Fruit fly (Drosophila melanogaster) whole organism, embryonic: ENCODE data around the gene alpha-Man-IIb.
A peak's percentile ranks its signal among the peaks of the same experiment; 100 is the strongest.

Experiments used
- B-H1 ChIP-seq: fragments of 200-800 bp; sonication (Bioruptor generic); IDR thresholded peaks from 3 replicates; pipeline ENCODE4 v1.3.6; 2022; ENCODE audit warnings: missing biosample characterization, missing genetic modification characterization
- CG10274 ChIP-seq: fragments of 200-800 bp; sonication (Bioruptor generic); optimal IDR thresholded peaks from 3 replicates; lab custom pipeline; 2017; ENCODE audit warnings: missing biosample characterization, mild to moderate bottlenecking, missing genetic modification characterization
- CG11247 ChIP-seq: fragments of 200-800 bp; sonication (Bioruptor generic); IDR thresholded peaks from 2 replicates; pipeline ENCODE4 v1.3.6; 2022; ENCODE audit warnings: missing biosample characterization, missing genetic modification characterization
- CG12769 ChIP-seq: fragments of 200-800 bp; sonication (Bioruptor generic); optimal IDR thresholded peaks from 2 replicates; lab custom pipeline; 2019; ENCODE audit warnings: missing biosample characterization, mild to moderate bottlenecking, missing genetic modification characterization, moderate library complexity
- CG14441 ChIP-seq: fragments of 200-800 bp; sonication (Bioruptor generic); IDR thresholded peaks from 2 replicates; pipeline ENCODE4 v1.3.6; 2022; ENCODE audit warnings: missing biosample characterization, missing genetic modification characterization
- CG14710 ChIP-seq: fragments of 200-800 bp; sonication (Bioruptor generic); optimal IDR thresholded peaks from 3 replicates; lab custom pipeline; 2019; ENCODE audit warnings: missing biosample characterization, mild to moderate bottlenecking, missing genetic modification characterization, moderate library complexity
- CG14965 ChIP-seq: fragments of 200-800 bp; sonication (Bioruptor generic); optimal IDR thresholded peaks from 2 replicates; lab custom pipeline; 2016; ENCODE audit warnings: missing biosample characterization, missing genetic modification characterization, borderline replicate concordance
- CG15696 ChIP-seq: fragments of 200-800 bp; sonication (Bioruptor generic); optimal IDR thresholded peaks from 2 replicates; lab custom pipeline; 2019; ENCODE audit warnings: missing biosample characterization, mild to moderate bottlenecking, missing genetic modification characterization, moderate library complexity
- CG1603 ChIP-seq: fragments of 200-800 bp; sonication (Bioruptor generic); optimal IDR thresholded peaks from 2 replicates; lab custom pipeline; 2019; ENCODE audit warnings: missing biosample characterization, mild to moderate bottlenecking, missing genetic modification characterization, moderate library complexity
- CG16813 ChIP-seq: fragments of 200-800 bp; sonication (Bioruptor generic); IDR thresholded peaks from 3 replicates; pipeline ENCODE4 v1.3.6; 2022; ENCODE audit warnings: missing biosample characterization, missing genetic modification characterization; ENCODE audit not compliant: partially characterized antibody
- CG17186 ChIP-seq: fragments of 200-800 bp; sonication (Bioruptor generic); optimal IDR thresholded peaks from 3 replicates; lab custom pipeline; 2017; ENCODE audit warnings: missing biosample characterization, missing genetic modification reagents, missing genetic modification characterization
- CG1792 ChIP-seq: fragments of 200-800 bp; sonication (Bioruptor generic); optimal IDR thresholded peaks from 2 replicates; lab custom pipeline; 2016; ENCODE audit warnings: missing biosample characterization, missing genetic modification characterization
- CG2712 ChIP-seq: fragments of 200-800 bp; optimal IDR thresholded peaks from 3 replicates; lab custom pipeline; 2019; ENCODE audit warnings: missing biosample characterization, mild to moderate bottlenecking, missing genetic modification characterization, moderate library complexity
- CG32772 ChIP-seq: fragments of 200-800 bp; sonication (Bioruptor generic); IDR thresholded peaks from 2 replicates; pipeline ENCODE4 v1.3.6; 2022; ENCODE audit warnings: missing biosample characterization, missing genetic modification characterization
- CG3726 ChIP-seq: fragments of 200-800 bp; sonication (Bioruptor generic); IDR thresholded peaks from 3 replicates; pipeline ENCODE4, ENCODE4 v1.3.6; 2022; ENCODE audit warnings: missing biosample characterization, missing genetic modification characterization
- CG6683 ChIP-seq: fragments of 200-800 bp; sonication (Bioruptor generic); optimal IDR thresholded peaks from 2 replicates; lab custom pipeline; 2017; ENCODE audit warnings: missing biosample characterization, mild to moderate bottlenecking, missing genetic modification characterization, missing genetic modification reagents
- CG8924 ChIP-seq: fragments of 200-800 bp; optimal IDR thresholded peaks from 3 replicates; lab custom pipeline; 2019; ENCODE audit warnings: missing biosample characterization, mild to moderate bottlenecking, missing genetic modification characterization, moderate library complexity
- CG9215 ChIP-seq: fragments of 200-800 bp; sonication (Bioruptor generic); IDR thresholded peaks from 2 replicates; pipeline ENCODE4 v1.3.6; 2022; ENCODE audit warnings: missing biosample characterization, missing genetic modification characterization
- CG9817 ChIP-seq: fragments of 200-800 bp; sonication (Bioruptor generic); optimal IDR thresholded peaks from 2 replicates; lab custom pipeline; 2018; ENCODE audit warnings: missing biosample characterization, mild to moderate bottlenecking, missing genetic modification characterization, moderate library complexity
- CHES-1-like ChIP-seq: fragments of 200-800 bp; sonication (Bioruptor generic); optimal IDR thresholded peaks from 2 replicates; lab custom pipeline; 2016; ENCODE audit warnings: missing biosample characterization, missing genetic modification characterization
- CoRest ChIP-seq: fragments of 200-800 bp; sonication (Bioruptor generic); optimal IDR thresholded peaks from 3 replicates; lab custom pipeline; 2018; ENCODE audit warnings: missing biosample characterization, mild to moderate bottlenecking, missing genetic modification characterization, moderate library complexity
- Dip3 ChIP-seq: fragments of 200-800 bp; sonication (Bioruptor generic); optimal IDR thresholded peaks from 3 replicates; lab custom pipeline; 2016; ENCODE audit warnings: missing biosample characterization, missing genetic modification characterization
- Fer2 ChIP-seq: fragments of 200-800 bp; sonication (Bioruptor generic); optimal IDR thresholded peaks from 2 replicates; lab custom pipeline; 2018; ENCODE audit warnings: missing biosample characterization, mild to moderate bottlenecking, missing genetic modification characterization, moderate library complexity
- Gsc ChIP-seq: fragments of 200-800 bp; sonication (Bioruptor generic); IDR thresholded peaks from 2 replicates; pipeline ENCODE4 v1.3.6; 2022; ENCODE audit warnings: missing biosample characterization, missing genetic modification characterization
- H15 ChIP-seq: fragments of 200-800 bp; sonication (Bioruptor generic); IDR thresholded peaks from 3 replicates; pipeline ENCODE4 v1.3.6; 2022; ENCODE audit warnings: missing biosample characterization, missing genetic modification characterization
- HLH3B ChIP-seq: fragments of 200-800 bp; sonication (Bioruptor generic); IDR thresholded peaks from 2 replicates; pipeline ENCODE4 v1.3.6; 2022; ENCODE audit warnings: missing biosample characterization, missing genetic modification characterization
- Mrtf ChIP-seq: fragments of 200-800 bp; sonication (Bioruptor generic); IDR thresholded peaks from 3 replicates; pipeline ENCODE4 v1.3.6; 2022; ENCODE audit warnings: missing biosample characterization, missing genetic modification characterization
- Opbp ChIP-seq: fragments of 200-800 bp; sonication (Bioruptor generic); IDR thresholded peaks from 3 replicates; pipeline ENCODE4 v1.3.6; 2022; ENCODE audit warnings: missing biosample characterization, missing genetic modification characterization; ENCODE audit not compliant: partially characterized antibody
- Pdp1 ChIP-seq, 2 experiments: fragments of 200-800 bp; sonication (Bioruptor generic); optimal IDR thresholded peaks; 3 replicates each; lab custom pipeline; 2016; ENCODE audit warnings: missing biosample characterization in 2 of 2, missing genetic modification characterization in 2 of 2, mild to moderate bottlenecking in 1 of 2, moderate library complexity in 1 of 2
- Sry-β ChIP-seq: fragments of 200-800 bp; sonication (Bioruptor generic); optimal IDR thresholded peaks from 2 replicates; lab custom pipeline; 2018; ENCODE audit warnings: missing biosample characterization, mild to moderate bottlenecking, missing genetic modification characterization, moderate library complexity
- Ssrp ChIP-seq: fragments of 200-800 bp; sonication (Bioruptor generic); optimal IDR thresholded peaks from 2 replicates; lab custom pipeline; 2018; ENCODE audit warnings: missing biosample characterization, mild to moderate bottlenecking, missing genetic modification characterization, moderate library complexity
- Trl ChIP-seq, 3 experiments: fragments of >200 bp in 2 of 3; fragments of 200-800 bp in 1 of 3; sonication (Bioruptor generic) in 1 of 3; optimal IDR thresholded peaks; 2 replicates in 1 of 3; 3 replicates in 2 of 3; lab custom pipeline; 2016 to 2017; ENCODE audit warnings: missing biosample characterization in 1 of 3, missing genetic modification characterization in 1 of 3
- Usf ChIP-seq: fragments of 200-800 bp; sonication (Bioruptor generic); optimal IDR thresholded peaks from 2 replicates; lab custom pipeline; 2017; ENCODE audit warnings: missing genotype, missing biosample characterization, missing genetic modification characterization
- ab ChIP-seq: fragments of 200-800 bp; sonication (Bioruptor generic); optimal IDR thresholded peaks from 2 replicates; lab custom pipeline; 2016; ENCODE audit warnings: missing biosample characterization, missing genetic modification characterization
- btn ChIP-seq: fragments of 200-800 bp; sonication (Bioruptor generic); optimal IDR thresholded peaks from 2 replicates; lab custom pipeline; 2016; ENCODE audit warnings: missing biosample characterization, missing genetic modification characterization
- dan ChIP-seq: fragments of 200-800 bp; sonication (Bioruptor generic); IDR thresholded peaks from 2 replicates; pipeline ENCODE4 v1.3.6; 2022; ENCODE audit warnings: missing biosample characterization, missing genetic modification characterization
- dmrt11E ChIP-seq: fragments of 200-800 bp; sonication (Bioruptor generic); optimal IDR thresholded peaks from 3 replicates; lab custom pipeline; 2018; ENCODE audit warnings: missing biosample characterization, mild to moderate bottlenecking, missing genetic modification characterization, moderate library complexity
- fd96Cb ChIP-seq: fragments of 200-800 bp; sonication (Bioruptor generic); optimal IDR thresholded peaks from 2 replicates; lab custom pipeline; 2018; ENCODE audit warnings: missing biosample characterization, mild to moderate bottlenecking, missing genetic modification characterization, moderate library complexity
- hth ChIP-seq: fragments of >200 bp; optimal IDR thresholded peaks from 2 replicates; lab custom pipeline; 2017; ENCODE audit warnings: inconsistent platforms
- insv ChIP-seq, 2 experiments: fragments of 200-800 bp; sonication (Bioruptor generic); optimal IDR thresholded peaks; 3 replicates each; lab custom pipeline; 2016 to 2018; ENCODE audit warnings: missing biosample characterization in 2 of 2, missing genetic modification characterization in 2 of 2
- onecut ChIP-seq: fragments of 200-800 bp; sonication (Bioruptor generic); IDR thresholded peaks from 2 replicates; pipeline ENCODE4 v1.3.6; 2022; ENCODE audit warnings: missing biosample characterization, missing genetic modification characterization
- otp ChIP-seq: fragments of 200-800 bp; sonication (Bioruptor generic); IDR thresholded peaks from 3 replicates; pipeline ENCODE4, ENCODE4 v1.3.6; 2022; ENCODE audit warnings: missing biosample characterization, missing genetic modification characterization
- row ChIP-seq: fragments of 200-800 bp; sonication (Bioruptor generic); IDR thresholded peaks from 3 replicates; pipeline ENCODE4 v1.3.6; 2022; ENCODE audit warnings: missing biosample characterization, missing genetic modification characterization
- sim ChIP-seq: fragments of 200-800 bp; sonication (Bioruptor generic); IDR thresholded peaks from 2 replicates; pipeline ENCODE4 v1.3.6; 2022; ENCODE audit warnings: missing biosample characterization, missing genetic modification characterization
- slp2 ChIP-seq: fragments of 200-800 bp; sonication (Bioruptor generic); optimal IDR thresholded peaks from 2 replicates; lab custom pipeline; 2016; ENCODE audit warnings: missing biosample characterization, missing genetic modification characterization
- sob ChIP-seq: fragments of 200-800 bp; sonication (Bioruptor generic); IDR thresholded peaks from 2 replicates; pipeline ENCODE4 v1.3.6; 2022; ENCODE audit warnings: missing biosample characterization, missing genetic modification characterization
- tap ChIP-seq: fragments of 200-800 bp; optimal IDR thresholded peaks from 3 replicates; lab custom pipeline; 2019; ENCODE audit warnings: missing biosample characterization, mild to moderate bottlenecking, missing genetic modification characterization, moderate library complexity
- unpg ChIP-seq: fragments of 200-800 bp; sonication (Bioruptor generic); optimal IDR thresholded peaks from 3 replicates; lab custom pipeline; 2018; ENCODE audit warnings: missing biosample characterization, mild to moderate bottlenecking, missing genetic modification characterization, moderate library complexity
- vnd ChIP-seq: fragments of 200-800 bp; sonication (Bioruptor generic); IDR thresholded peaks from 3 replicates; pipeline ENCODE4 v1.3.6; 2022; ENCODE audit warnings: missing biosample characterization, missing genetic modification characterization; ENCODE audit not compliant: partially characterized antibody
- wdn ChIP-seq: fragments of 200-800 bp; sonication (Bioruptor generic); IDR thresholded peaks from 2 replicates; pipeline ENCODE4 v1.3.6; 2022; ENCODE audit warnings: missing biosample characterization, missing genetic modification characterization
- wor ChIP-seq: fragments of 200-800 bp; sonication (Bioruptor generic); IDR thresholded peaks from 2 replicates; pipeline ENCODE4 v1.3.6; 2022; ENCODE audit warnings: missing biosample characterization, missing genetic modification characterization

alpha-Man-IIb gene

dm6 chr3R:15816276-15816675 is 12.2 kb downstream of the alpha-Man-IIb start (continued):
- TF ChIP-seq slp2 = no peak
- peak; percentile 21; the same call in 1 of the 2 replicates for TF ChIP-seq dan (GFP tag; lab: Robert Waterston, UW)
- TF ChIP-seq fd96Cb (tag; lab: Kevin White, UChicago) = peak; percentile 9
- TF ChIP-seq ab (GFP tag; lab: Kevin White, UChicago) = no peak
- TF ChIP-seq btn = no peak
- TF ChIP-seq Opbp = no peak
- TF ChIP-seq CG17186 (GFP tag; lab: Kevin White, UChicago) = no peak
- TF ChIP-seq CG12769 = no peak
- TF ChIP-seq CG3726 = no peak
- TF ChIP-seq Pdp1 (GFP tag; optimal IDR thresholded peaks at IDR 0.05; lab: Kevin White, UChicago) = peak in 1 of 2 experiments; percentile 2
- TF ChIP-seq CoRest (tag; lab: Kevin White, UChicago) = no peak
- no peak for TF ChIP-seq insv (GFP tag; optimal IDR thresholded peaks at IDR 0.05; lab: Kevin White, UChicago)
- TF ChIP-seq wdn = 0 out of 2 replicates have a peak, but pooled peaks have one; percentile 5
- TF ChIP-seq sim (GFP tag; lab: Robert Waterston, UW) = no peak
- TF ChIP-seq Usf (GFP tag; lab: Kevin White, UChicago) = no peak
- no peak for TF ChIP-seq CG1792
- peak; percentile 16; the same call in 1 of the 3 replicates for TF ChIP-seq B-H1 (GFP tag; lab: Robert Waterston, UW)
- TF ChIP-seq hth (lab: Kevin White, UChicago) = no peak
- peak; percentile 50; the same call in 1 of the 2 replicates for TF ChIP-seq sob (GFP tag; lab: Robert Waterston, UW)
- TF ChIP-seq CG14965 (GFP tag; lab: Kevin White, UChicago) = no peak
- TF ChIP-seq CG32772 = no peak
- no peak for TF ChIP-seq Sry-β (GFP tag; lab: Kevin White, UChicago)
- no peak for TF ChIP-seq CG9817 (tag; lab: Kevin White, UChicago)
- no peak for TF ChIP-seq vnd
- TF ChIP-seq tap (tag; lab: Kevin White, UChicago) = no peak
- no peak for TF ChIP-seq CG1603 (tag; lab: Kevin White, UChicago)
- TF ChIP-seq Fer2 (tag; lab: Kevin White, UChicago) = no peak
- no peak for TF ChIP-seq onecut (GFP tag; lab: Robert Waterston, UW)
- TF ChIP-seq CG10274 (GFP tag; lab: Kevin White, UChicago) = no peak
- TF ChIP-seq Gsc (GFP tag; lab: Robert Waterston, UW) = no peak
- no peak for TF ChIP-seq Dip3 (GFP tag; lab: Kevin White, UChicago)
- no peak for TF ChIP-seq CG6683 (GFP tag; lab: Kevin White, UChicago)
- TF ChIP-seq Trl (optimal IDR thresholded peaks at IDR 0.05; lab: Kevin White, UChicago) = no peak
- TF ChIP-seq Trl (GFP tag; optimal IDR thresholded peaks at IDR 0.05; lab: Kevin White, UChicago) = no peak
- TF ChIP-seq H15 = 0 out of 3 replicates have a peak, but pooled peaks have one; percentile 22
- TF ChIP-seq CG2712 (tag; lab: Kevin White, UChicago) = no peak
- TF ChIP-seq otp (GFP tag; lab: Robert Waterston, UW) = no peak
- TF ChIP-seq unpg (GFP tag; lab: Kevin White, UChicago) = no peak
- TF ChIP-seq wor = no peak
- TF ChIP-seq Mrtf = no peak; the same call in 2 of the 3 replicates
- TF ChIP-seq CG15696 (tag; lab: Kevin White, UChicago) = no peak
- TF ChIP-seq CG14710 (tag; lab: Kevin White, UChicago) = no peak
- peak; percentile 33; the same call in 1 of the 2 replicates for TF ChIP-seq CG11247 (GFP tag; lab: Robert Waterston, UW)
- TF ChIP-seq row (GFP tag; lab: Robert Waterston, UW) = peak; percentile 46; the same call in 2 of the 3 replicates
- no peak for TF ChIP-seq CG16813 (GFP tag; lab: Robert Waterston, UW)
- no peak for TF ChIP-seq HLH3B (GFP tag; lab: Robert Waterston, UW)
- no peak for TF ChIP-seq CHES-1-like (GFP tag; lab: Kevin White, UChicago)
- peak; percentile 32 for TF ChIP-seq dmrt11E
- TF ChIP-seq Ssrp = no peak
- TF ChIP-seq CG8924 (tag; lab: Kevin White, UChicago) = no peak
- TF ChIP-seq CG14441 (GFP tag; lab: Robert Waterston, UW) = no peak
- TF ChIP-seq CG9215 (GFP tag; lab: Robert Waterston, UW) = no peak
